Worm (Caenorhabditis elegans) whole organism, young adult: Measurements from ENCODE around the gene F26D2.13.

Experiments used
- ceh-27 ChIP-seq: fragments of 200-800 bp; sonication (Bioruptor generic); optimal IDR thresholded peaks from 2 replicates; lab custom pipeline; 2018; ENCODE audit warnings: mild to moderate bottlenecking, missing genetic modification characterization, moderate library complexity, missing compliant biosample characterization
- fkh-3 ChIP-seq: sonication (generic microtip); optimal IDR thresholded peaks from 2 replicates; lab custom pipeline; 2016; ENCODE audit warnings: mild to moderate bottlenecking, missing genetic modification characterization, missing compliant biosample characterization
- lin-35 ChIP-seq, 3 experiments: fragments of 150-350 bp in 2 of 3; sonication (generic microtip) in 1 of 3; optimal IDR thresholded peaks; 2 replicates each; lab custom pipeline; 2014 to 2018; ENCODE audit warnings: missing biosample characterization in 3 of 3, missing genetic modification characterization in 3 of 3, missing genetic modification reagents in 3 of 3
- mxl-1 ChIP-seq: sonication (generic microtip); optimal IDR thresholded peaks from 2 replicates; lab custom pipeline; 2016; ENCODE audit warnings: missing genetic modification characterization, missing compliant biosample characterization
- nhr-80 ChIP-seq: sonication (generic microtip); optimal IDR thresholded peaks from 2 replicates; lab custom pipeline; 2016; ENCODE audit warnings: missing genetic modification characterization, missing compliant biosample characterization
- zim-3 ChIP-seq: sonication (generic microtip); optimal IDR thresholded peaks from 2 replicates; lab custom pipeline; 2017; ENCODE audit warnings: mild to moderate bottlenecking, missing genetic modification characterization, moderate library complexity, missing compliant biosample characterization

DNA sequence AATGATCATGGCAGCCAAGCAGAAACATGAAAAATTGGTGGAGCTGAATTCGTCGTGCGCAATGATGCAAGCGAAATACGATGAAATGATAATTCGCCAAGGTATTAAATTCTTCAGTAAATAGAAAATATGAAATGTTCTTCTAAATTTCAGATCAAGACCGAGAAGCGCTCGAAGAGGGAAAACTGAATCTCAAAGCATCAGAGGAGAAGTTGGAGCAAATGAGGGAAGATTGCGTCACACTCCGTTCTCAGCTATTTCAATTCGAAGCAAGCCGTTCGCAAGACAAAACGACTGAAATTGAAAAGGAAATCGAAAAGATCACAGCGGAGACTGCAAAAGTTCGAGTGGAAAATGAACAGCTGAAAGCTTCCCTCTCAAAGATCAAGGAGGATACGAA is 29.1 kb downstream of the F26D2.13 start:
- TF ChIP-seq lin-35 (GFP tag; optimal IDR thresholded peaks at IDR 0.05; lab: Kevin White, UChicago) = no peak
- TF ChIP-seq zim-3 (tag; lab: Kevin White, UChicago) = no peak
- no peak for TF ChIP-seq nhr-80
- TF ChIP-seq fkh-3 = no peak
- TF ChIP-seq ceh-27 (GFP tag; lab: Kevin White, UChicago) = no peak
- no peak for TF ChIP-seq mxl-1 (tag; lab: Kevin White, UChicago)
